Fruit fly (Drosophila melanogaster): ENCODE data around the gene CG3345.

The CG3345 gene

DNA sequence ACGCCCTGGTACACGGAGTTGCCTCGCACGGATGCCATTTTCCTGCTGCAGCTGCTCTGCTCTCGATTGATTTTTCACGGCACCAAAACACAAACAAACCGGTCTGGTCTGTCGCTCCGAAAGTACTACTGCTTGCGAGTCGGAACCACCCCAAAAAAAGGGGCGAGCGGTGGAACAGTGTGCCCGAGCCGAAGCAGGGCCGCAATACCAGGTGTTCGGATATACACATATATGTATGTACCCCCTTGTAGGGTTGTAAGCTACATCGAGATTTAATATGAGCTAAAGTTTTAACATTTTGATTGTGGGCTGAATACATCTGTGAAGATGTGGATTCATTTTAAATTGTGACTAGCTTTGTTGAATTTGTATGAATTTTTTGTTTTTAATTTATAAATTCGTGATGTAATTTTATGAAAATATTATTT is 16.7 kb downstream of the CG3345 start (continued):
- peak; percentile 69 for TF ChIP-seq CG2678 (tag; optimal IDR thresholded peaks at IDR 0.05)
- peak; percentile 28 for TF ChIP-seq Hsf (GFP tag; optimal IDR thresholded peaks at IDR 0.05)
- TF ChIP-seq CG11504 (tag; optimal IDR thresholded peaks at IDR 0.05): peak; percentile 70
- no peak for TF ChIP-seq CG1832 (GFP tag; optimal IDR thresholded peaks at IDR 0.05)
- TF ChIP-seq CG9727 (GFP tag; optimal IDR thresholded peaks at IDR 0.05): peak; percentile 53
- peak; percentile 69 for TF ChIP-seq Fer1 (GFP tag; optimal IDR thresholded peaks at IDR 0.05)
- no peak for TF ChIP-seq inv (GFP tag; IDR thresholded peaks at IDR 0.05; ENCODE audit: partially characterized antibody)
- no peak for TF ChIP-seq CG30431 (GFP tag; optimal IDR thresholded peaks at IDR 0.05)
- TF ChIP-seq jigr1 (GFP tag; IDR thresholded peaks at IDR 0.05): no peak
- no peak for TF ChIP-seq CG11085 (GFP tag; IDR thresholded peaks at IDR 0.05)
- TF ChIP-seq HHEX (GFP tag; optimal IDR thresholded peaks at IDR 0.05): peak; percentile 55
- TF ChIP-seq hkb (optimal IDR thresholded peaks at IDR 0.05): no peak
- peak; percentile 42; the same call in 1 of the 2 replicates for TF ChIP-seq hkb (GFP tag; IDR thresholded peaks at IDR 0.05)
- TF ChIP-seq CG18476 (GFP tag; optimal IDR thresholded peaks at IDR 0.05): peak; percentile 49
- TF ChIP-seq CG2202 (tag; optimal IDR thresholded peaks at IDR 0.05): no peak
- TF ChIP-seq CG17359 (tag; optimal IDR thresholded peaks at IDR 0.05): peak; percentile 52
- peak; percentile 43 for TF ChIP-seq odd (GFP tag; optimal IDR thresholded peaks at IDR 0.05)
- TF ChIP-seq Xbp1 (GFP tag; optimal IDR thresholded peaks at IDR 0.05): peak; percentile 29
- peak; percentile 20 for TF ChIP-seq luna (GFP tag; optimal IDR thresholded peaks at IDR 0.05)
- peak; percentile 5 for TF ChIP-seq NC2α (GFP tag; optimal IDR thresholded peaks at IDR 0.05)
- TF ChIP-seq stc (GFP tag; IDR thresholded peaks at IDR 0.05): 0 out of 2 replicates have a peak, but pooled peaks have one; percentile 64
- TF ChIP-seq insv (GFP tag; optimal IDR thresholded peaks at IDR 0.05): no peak
- no peak for TF ChIP-seq zf30C (GFP tag; optimal IDR thresholded peaks at IDR 0.05)
- peak; percentile 18 for TF ChIP-seq dmrt11E (tag; optimal IDR thresholded peaks at IDR 0.05)
- peak; percentile 43 for TF ChIP-seq Dref (GFP tag; IDR thresholded peaks at IDR 0.05)
- peak; percentile 49 for TF ChIP-seq mirr (GFP tag; optimal IDR thresholded peaks at IDR 0.05)
- no peak for TF ChIP-seq rib (GFP tag; IDR thresholded peaks at IDR 0.05)
- TF ChIP-seq CG12236 (GFP tag; optimal IDR thresholded peaks at IDR 0.05): no peak
- no peak for TF ChIP-seq aop (GFP tag; IDR thresholded peaks at IDR 0.05)
- TF ChIP-seq CG2875 (GFP tag; optimal IDR thresholded peaks at IDR 0.05): peak; percentile 28
- peak; percentile 65 for TF ChIP-seq CG3281 (GFP tag; optimal IDR thresholded peaks at IDR 0.05)
- no peak for TF ChIP-seq yki (optimal IDR thresholded peaks at IDR 0.05)
- TF ChIP-seq ac (GFP tag; optimal IDR thresholded peaks at IDR 0.05): peak; percentile 19
- TF ChIP-seq p53 (GFP tag; optimal IDR thresholded peaks at IDR 0.05): no peak
- TF ChIP-seq CG3407 (GFP tag; optimal IDR thresholded peaks at IDR 0.05): peak; percentile 19
- peak; percentile 62 for TF ChIP-seq CHES-1-like (GFP tag; optimal IDR thresholded peaks at IDR 0.05)
- no peak for TF ChIP-seq corto (GFP tag; optimal IDR thresholded peaks at IDR 0.05)
- TF ChIP-seq cato (GFP tag; optimal IDR thresholded peaks at IDR 0.05; ENCODE audit: borderline replicate concordance): no peak
- peak; percentile 43 for TF ChIP-seq CG12071 (GFP tag; optimal IDR thresholded peaks at IDR 0.05)
- peak; percentile 36; the same call in 1 of the 2 replicates for TF ChIP-seq H2.0 (GFP tag; IDR thresholded peaks at IDR 0.05)
- no peak for TF ChIP-seq lab (GFP tag; optimal IDR thresholded peaks at IDR 0.05)
- TF ChIP-seq dm (GFP tag; optimal IDR thresholded peaks at IDR 0.05): peak; percentile 8
- no peak for TF ChIP-seq twi (tag; optimal IDR thresholded peaks at IDR 0.05)
- peak; percentile 2 for TF ChIP-seq HLH54F (GFP tag; optimal IDR thresholded peaks at IDR 0.05)
- TF ChIP-seq MTF-1 (GFP tag; optimal IDR thresholded peaks at IDR 0.05; ENCODE audit: borderline replicate concordance): peak; percentile 37
- TF ChIP-seq Dip3 (GFP tag; optimal IDR thresholded peaks at IDR 0.05): peak; percentile 54
- TF ChIP-seq Dek (tag; optimal IDR thresholded peaks at IDR 0.05): peak; percentile 63
- peak; percentile 28 for TF ChIP-seq nom (GFP tag; optimal IDR thresholded peaks at IDR 0.05)
- peak; percentile 6 for TF ChIP-seq Sry-β (GFP tag; optimal IDR thresholded peaks at IDR 0.05)
- peak; percentile 65 for TF ChIP-seq trem (tag; optimal IDR thresholded peaks at IDR 0.05)
- TF ChIP-seq Deaf1 (tag; optimal IDR thresholded peaks at IDR 0.05): peak; percentile 70
